Worm (Caenorhabditis elegans) whole organism, L4 larva: ENCODE measurements around the gene Y54G2A.45.

Experiments used
- D1046.2 ChIP-seq: fragments of 200-800 bp; sonication (Bioruptor generic); IDR thresholded peaks from 2 replicates; pipeline ENCODE4 v1.3.6; 2022; ENCODE audit warnings: missing genetic modification characterization, missing compliant biosample characterization
- F10B5.3 ChIP-seq: sonication (generic microtip); optimal IDR thresholded peaks from 2 replicates; lab custom pipeline; 2016; ENCODE audit warnings: mild to moderate bottlenecking, missing genetic modification characterization, missing compliant biosample characterization
- F26F4.8 ChIP-seq: fragments of 200-800 bp; sonication (Bioruptor generic); conservative IDR thresholded peaks from 2 replicates; pipeline ENCODE4 v1.3.6; 2022; ENCODE audit warnings: missing genetic modification characterization, missing compliant biosample characterization
- F44E2.7 ChIP-seq: fragments of 200-800 bp; sonication (Bioruptor generic); IDR thresholded peaks from 2 replicates; pipeline ENCODE4 v2.1.2; 2022; ENCODE audit warnings: missing genetic modification characterization, missing compliant biosample characterization
- F49E8.2 ChIP-seq: sonication (generic microtip); optimal IDR thresholded peaks from 2 replicates; lab custom pipeline; 2016; ENCODE audit warnings: missing compliant biosample characterization, mild to moderate bottlenecking, missing genetic modification characterization, borderline replicate concordance
- T20F7.1 ChIP-seq: fragments of 200-800 bp; sonication (Bioruptor generic); optimal IDR thresholded peaks from 2 replicates; lab custom pipeline; 2018; ENCODE audit warnings: mild to moderate bottlenecking, missing genetic modification characterization, missing compliant biosample characterization
- Y105C5A.15 ChIP-seq: fragments of 200-800 bp; sonication (Bioruptor generic); IDR thresholded peaks from 2 replicates; pipeline ENCODE4 v1.3.6; 2022; ENCODE audit warnings: missing genetic modification characterization, missing compliant biosample characterization
- Y48G9A.11 ChIP-seq: fragments of 200-800 bp; sonication (Bioruptor generic); IDR thresholded peaks from 2 replicates; pipeline ENCODE4 v1.3.6; 2022; ENCODE audit warnings: missing genetic modification reagents, missing genetic modification characterization, missing compliant biosample characterization
- Y5F2A.4 ChIP-seq: fragments of 200-800 bp; sonication (Bioruptor generic); optimal IDR thresholded peaks from 2 replicates; lab custom pipeline; 2018; ENCODE audit warnings: mild to moderate bottlenecking, missing genetic modification characterization, missing compliant biosample characterization
- ZK546.5 ChIP-seq, 2 experiments: sonication (generic microtip); optimal IDR thresholded peaks; 2 replicates each; lab custom pipeline; 2017; ENCODE audit warnings: missing biosample characterization in 2 of 2, missing genetic modification characterization in 2 of 2
- aha-1 ChIP-seq: fragments of 150-350 bp; peaks from one replicate; lab custom pipeline; 2014; ENCODE audit warnings: missing biosample characterization, missing genetic modification characterization
- ama-1 ChIP-seq: fragments of 150-350 bp; optimal IDR thresholded peaks from 2 replicates; lab custom pipeline; 2014; ENCODE audit warnings: inconsistent platforms, mixed read lengths
- arid-1 ChIP-seq: fragments of 200-800 bp; sonication (Bioruptor generic); conservative IDR thresholded peaks from 2 replicates; pipeline ENCODE4 v1.3.6; 2022; ENCODE audit warnings: missing genetic modification reagents, missing genetic modification characterization, missing compliant biosample characterization
- ceh-28 ChIP-seq: fragments of 150-350 bp; optimal IDR thresholded peaks from 2 replicates; lab custom pipeline; 2014; ENCODE audit warnings: missing biosample characterization, missing genetic modification reagents, missing genetic modification characterization
- ceh-32 ChIP-seq: sonication (generic microtip); optimal IDR thresholded peaks from 2 replicates; lab custom pipeline; 2016; ENCODE audit warnings: mild to moderate bottlenecking, missing genetic modification characterization, missing compliant biosample characterization; ENCODE audit not compliant: poor library complexity
- ceh-62 ChIP-seq: sonication (generic microtip); optimal IDR thresholded peaks from 2 replicates; lab custom pipeline; 2017; ENCODE audit warnings: missing biosample characterization, missing genetic modification characterization
- ceh-82 ChIP-seq: sonication (generic microtip); optimal IDR thresholded peaks from 2 replicates; lab custom pipeline; 2017; ENCODE audit warnings: missing biosample characterization, missing genetic modification characterization
- ces-1 ChIP-seq: fragments of 150-350 bp; sonication (generic microtip); optimal IDR thresholded peaks from 4 replicates; lab custom pipeline; 2014; ENCODE audit warnings: missing biosample characterization, missing genetic modification reagents, missing genetic modification characterization
- daf-19 ChIP-seq: fragments of 200-800 bp; sonication (Bioruptor generic); conservative IDR thresholded peaks from 2 replicates; pipeline ENCODE4 v1.3.6; 2022; ENCODE audit warnings: missing genetic modification characterization, missing compliant biosample characterization
- dmd-6 ChIP-seq: fragments of 200-800 bp; sonication (Bioruptor generic); IDR thresholded peaks from 2 replicates; pipeline ENCODE4 v1.3.6; 2022; ENCODE audit warnings: missing genetic modification reagents, missing genetic modification characterization, missing compliant biosample characterization
- dmd-8 ChIP-seq: fragments of 200-800 bp; sonication (Bioruptor generic); IDR thresholded peaks from 2 replicates; pipeline ENCODE4 v1.3.6; 2022; ENCODE audit warnings: missing genetic modification characterization, missing compliant biosample characterization
- dpl-1 ChIP-seq: fragments of 150-350 bp; optimal IDR thresholded peaks from 2 replicates; lab custom pipeline; 2014; ENCODE audit warnings: missing biosample characterization, missing genetic modification reagents, missing genetic modification characterization
- egl-27 ChIP-seq: sonication (generic microtip); optimal IDR thresholded peaks from 3 replicates; lab custom pipeline; 2017; ENCODE audit warnings: missing biosample characterization, missing genetic modification reagents, missing genetic modification characterization
- fkh-10 ChIP-seq: fragments of 150-350 bp; optimal IDR thresholded peaks from 2 replicates; lab custom pipeline; 2014; ENCODE audit warnings: missing biosample characterization, missing genetic modification reagents, missing genetic modification characterization
- fos-1 ChIP-seq: fragments of 150-350 bp; optimal IDR thresholded peaks from 2 replicates; lab custom pipeline; 2014; ENCODE audit warnings: missing biosample characterization, missing genetic modification characterization
- jun-1 ChIP-seq: fragments of 150-350 bp; optimal IDR thresholded peaks from 2 replicates; lab custom pipeline; 2014; ENCODE audit warnings: missing biosample characterization, missing genetic modification reagents, missing genetic modification characterization
- lin-1 ChIP-seq: fragments of 200-800 bp; sonication (Bioruptor generic); IDR thresholded peaks from 2 replicates; pipeline ENCODE4 v1.3.6; 2022; ENCODE audit warnings: missing genetic modification reagents, missing genetic modification characterization, missing compliant biosample characterization
- lin-13 ChIP-seq: fragments of 150-350 bp; optimal IDR thresholded peaks from 2 replicates; lab custom pipeline; 2014; ENCODE audit warnings: missing biosample characterization, missing genetic modification reagents, missing genetic modification characterization
- lin-38 ChIP-seq: fragments of 200-800 bp; sonication (Bioruptor generic); IDR thresholded peaks from 2 replicates; pipeline ENCODE4 v1.3.6; 2022; ENCODE audit warnings: missing genetic modification reagents, missing genetic modification characterization, missing compliant biosample characterization
- lin-39 ChIP-seq: fragments of 150-350 bp; optimal IDR thresholded peaks from 2 replicates; lab custom pipeline; 2014; ENCODE audit warnings: missing biosample characterization, missing genetic modification reagents, missing genetic modification characterization
- lir-3 ChIP-seq: sonication (generic microtip); optimal IDR thresholded peaks from 2 replicates; lab custom pipeline; 2016; ENCODE audit warnings: mild to moderate bottlenecking, missing genetic modification characterization, missing compliant biosample characterization
- lsy-2 ChIP-seq, 2 experiments: fragments of 150-350 bp in 1 of 2; sonication (generic microtip) in 1 of 2; optimal IDR thresholded peaks; 2 replicates each; lab custom pipeline; 2014 to 2017; ENCODE audit warnings: missing biosample characterization in 2 of 2, missing genetic modification characterization in 2 of 2
- mep-1 ChIP-seq: fragments of 150-350 bp; sonication (generic microtip); optimal IDR thresholded peaks from 3 replicates; lab custom pipeline; 2014; ENCODE audit warnings: missing biosample characterization, missing genetic modification characterization
- mes-2 ChIP-seq: sonication (generic microtip); optimal IDR thresholded peaks from 2 replicates; lab custom pipeline; 2016; ENCODE audit warnings: missing genotype, mild to moderate bottlenecking, missing genetic modification characterization, missing compliant biosample characterization; ENCODE audit not compliant: poor library complexity, severe bottlenecking
- mxl-2 ChIP-seq: fragments of 200-800 bp; sonication (Bioruptor generic); conservative IDR thresholded peaks from 2 replicates; pipeline ENCODE4 v1.3.6; 2022; ENCODE audit warnings: missing genetic modification reagents, missing genetic modification characterization, missing compliant biosample characterization
- mxl-3 ChIP-seq: fragments of 200-800 bp; sonication (Bioruptor generic); optimal IDR thresholded peaks from 2 replicates; lab custom pipeline; 2018; ENCODE audit warnings: mild to moderate bottlenecking, missing genetic modification characterization, missing compliant biosample characterization
- nhr-102 ChIP-seq: sonication (generic microtip); optimal IDR thresholded peaks from 2 replicates; lab custom pipeline; 2016; ENCODE audit warnings: mild to moderate bottlenecking, missing genetic modification characterization, moderate library complexity, missing compliant biosample characterization
- nhr-28 ChIP-seq: fragments of 150-350 bp; optimal IDR thresholded peaks from 2 replicates; lab custom pipeline; 2014; ENCODE audit warnings: missing biosample characterization, missing genetic modification characterization
- nhr-42 ChIP-seq: fragments of 200-800 bp; sonication (Bioruptor generic); IDR thresholded peaks from 2 replicates; pipeline ENCODE4 v1.3.6; 2022; ENCODE audit warnings: missing genetic modification characterization, missing compliant biosample characterization
- nhr-48 ChIP-seq: sonication (generic microtip); optimal IDR thresholded peaks from 2 replicates; lab custom pipeline; 2016; ENCODE audit warnings: mild to moderate bottlenecking, missing genetic modification characterization, missing compliant biosample characterization
- nhr-6 ChIP-seq: fragments of 150-350 bp; optimal IDR thresholded peaks from 2 replicates; lab custom pipeline; 2014; ENCODE audit warnings: missing biosample characterization, missing genetic modification characterization
- pqm-1 ChIP-seq: sonication (generic microtip); optimal IDR thresholded peaks from 2 replicates; lab custom pipeline; 2017; ENCODE audit warnings: missing biosample characterization, missing genetic modification characterization
- rbr-2 ChIP-seq: sonication (generic microtip); optimal IDR thresholded peaks from 2 replicates; lab custom pipeline; 2016; ENCODE audit warnings: missing genotype, missing genetic modification characterization, missing compliant biosample characterization
- sdz-12 ChIP-seq: fragments of 200-800 bp; sonication (Bioruptor generic); optimal IDR thresholded peaks from 2 replicates; lab custom pipeline; 2018; ENCODE audit warnings: mild to moderate bottlenecking, missing genetic modification characterization, missing compliant biosample characterization
- snpc-1.2 ChIP-seq: fragments of 200-800 bp; sonication (Bioruptor generic); IDR thresholded peaks from 2 replicates; pipeline ENCODE4 v1.3.6; 2022; ENCODE audit warnings: missing genetic modification reagents, missing genetic modification characterization, missing compliant biosample characterization
- snpc-4 ChIP-seq: fragments of 150-350 bp; optimal IDR thresholded peaks from 2 replicates; lab custom pipeline; 2014; ENCODE audit warnings: missing biosample characterization, missing genetic modification characterization
- spr-3 ChIP-seq: fragments of 200-800 bp; sonication (Bioruptor generic); optimal IDR thresholded peaks from 2 replicates; lab custom pipeline; 2018; ENCODE audit warnings: mild to moderate bottlenecking, missing genetic modification characterization, missing compliant biosample characterization
- tra-1 ChIP-seq: fragments of 200-800 bp; sonication (Bioruptor generic); IDR thresholded peaks from 2 replicates; pipeline ENCODE4 v1.3.6; 2022; ENCODE audit warnings: missing genetic modification reagents, missing genetic modification characterization, missing compliant biosample characterization
- unc-130 ChIP-seq: sonication (generic microtip); optimal IDR thresholded peaks from 2 replicates; lab custom pipeline; 2016; ENCODE audit warnings: missing genetic modification reagents, missing genetic modification characterization, missing compliant biosample characterization
- zfp-2 ChIP-seq: sonication (generic microtip); optimal IDR thresholded peaks from 2 replicates; lab custom pipeline; 2016; ENCODE audit warnings: mild to moderate bottlenecking, missing genetic modification characterization, missing compliant biosample characterization
- zip-2 ChIP-seq: fragments of 150-350 bp; optimal IDR thresholded peaks from 2 replicates; lab custom pipeline; 2014; ENCODE audit warnings: missing biosample characterization, missing genetic modification characterization

Y54G2A.45 gene

DNA sequence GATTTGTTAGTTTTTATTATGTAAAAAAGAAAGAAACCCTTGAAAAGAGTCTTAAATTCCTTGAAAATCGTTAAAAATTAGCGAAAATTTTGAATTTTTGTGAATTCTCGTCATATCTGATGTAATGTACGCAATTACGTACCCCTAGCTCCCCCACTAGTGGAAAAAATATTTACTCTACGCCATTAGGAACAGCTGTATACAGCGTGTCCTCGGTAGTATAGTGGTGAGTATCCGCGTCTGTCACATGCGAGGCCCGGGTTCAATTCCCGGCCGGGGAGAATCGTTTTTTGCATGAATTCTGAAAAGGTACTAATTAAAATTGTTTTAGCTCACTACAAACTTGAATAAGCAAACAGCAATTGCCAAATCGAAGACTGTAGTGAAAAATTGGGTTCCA, 5.8 kb upstream of the Y54G2A.45 start:
- TF ChIP-seq F26F4.8 (no peak), lin-38 (GFP tag; lab: Robert Waterston, UW) (peak; percentile 36; the same call in 1 of the 2 replicates), aha-1 (tag; lab: Kevin White, UChicago) (peak; percentile 49)
- TF ChIP-seq, all 104 proteins: peak for 2

ce11 chrIV:2801004-2801403, 4.7 kb upstream of the Y54G2A.45 start:
- TF ChIP-seq jun-1 (tag; lab: Kevin White, UChicago): no peak
- TF ChIP-seq tra-1 (GFP tag; lab: Robert Waterston, UW): peak; percentile 28; the same call in 1 of the 2 replicates
- peak; percentile 89 for TF ChIP-seq F26F4.8
- TF ChIP-seq D1046.2 (GFP tag; lab: Robert Waterston, UW): no peak
- TF ChIP-seq Y105C5A.15 (GFP tag; lab: Robert Waterston, UW): no peak
- TF ChIP-seq mxl-2: no peak
- no peak for TF ChIP-seq spr-3
- peak; percentile 17 for TF ChIP-seq mxl-3 (GFP tag; lab: Kevin White, UChicago)
- TF ChIP-seq ama-1 (lab: Kevin White, UChicago): no peak
- TF ChIP-seq fkh-10 (GFP tag; lab: Kevin White, UChicago): no peak
- no peak for TF ChIP-seq daf-19 (GFP tag; lab: Robert Waterston, UW)
- no peak for TF ChIP-seq lin-39 (tag; lab: Kevin White, UChicago)
- TF ChIP-seq nhr-28 (tag; lab: Kevin White, UChicago): no peak
- TF ChIP-seq lsy-2 (tag; optimal IDR thresholded peaks at IDR 0.05; lab: Kevin White, UChicago): peak in 1 of 2 experiments; percentile 24
- TF ChIP-seq nhr-102 (tag; lab: Kevin White, UChicago): no peak
- no peak for TF ChIP-seq egl-27
- TF ChIP-seq lir-3 (tag; lab: Kevin White, UChicago): no peak
- peak; percentile 20 for TF ChIP-seq Y5F2A.4 (GFP tag; lab: Kevin White, UChicago)
- 0 out of 2 replicates have a peak, but pooled peaks have one; percentile 46 for TF ChIP-seq lin-1 (GFP tag; lab: Robert Waterston, UW)
- TF ChIP-seq ceh-28 (tag; lab: Kevin White, UChicago): no peak
- no peak for TF ChIP-seq ceh-32 (tag; lab: Kevin White, UChicago)
- no peak for TF ChIP-seq T20F7.1 (GFP tag; lab: Kevin White, UChicago)
- TF ChIP-seq zfp-2 (tag; lab: Kevin White, UChicago): no peak
- peak; percentile 22 for TF ChIP-seq dpl-1 (GFP tag; lab: Kevin White, UChicago)
- no peak for TF ChIP-seq pqm-1 (tag; lab: Kevin White, UChicago)
- peak; percentile 61 for TF ChIP-seq mes-2
- TF ChIP-seq F44E2.7 (GFP tag; lab: Robert Waterston, UW): peak; percentile 68; the same call in 1 of the 2 replicates
- TF ChIP-seq snpc-4: no peak
- peak; percentile 75 for TF ChIP-seq dmd-8 (GFP tag; lab: Robert Waterston, UW)
- no peak for TF ChIP-seq ceh-62
- TF ChIP-seq unc-130 (GFP tag; lab: Kevin White, UChicago): no peak
- no peak for TF ChIP-seq fos-1
- no peak for TF ChIP-seq ceh-82 (tag; lab: Kevin White, UChicago)
- no peak for TF ChIP-seq nhr-42
- TF ChIP-seq arid-1 (GFP tag; lab: Robert Waterston, UW): peak; percentile 69
- no peak for TF ChIP-seq F10B5.3 (tag; lab: Kevin White, UChicago)
- TF ChIP-seq ZK546.5 (tag; optimal IDR thresholded peaks at IDR 0.05; lab: Kevin White, UChicago): no peak
- no peak for TF ChIP-seq nhr-6 (tag; lab: Kevin White, UChicago)
- TF ChIP-seq dmd-6: peak; percentile 36; the same call in 1 of the 2 replicates
- no peak for TF ChIP-seq zip-2 (tag; lab: Kevin White, UChicago)
- no peak for TF ChIP-seq ces-1 (GFP tag; lab: Kevin White, UChicago)
- TF ChIP-seq nhr-48: no peak
- TF ChIP-seq sdz-12: no peak
- TF ChIP-seq snpc-1.2 (GFP tag; lab: Robert Waterston, UW): peak; percentile 55
- TF ChIP-seq rbr-2 (tag; lab: Kevin White, UChicago): no peak
- TF ChIP-seq Y48G9A.11: peak; percentile 65
- TF ChIP-seq F49E8.2 (tag; lab: Kevin White, UChicago): peak; percentile 23
- TF ChIP-seq mep-1 (tag; lab: Kevin White, UChicago): peak; percentile 55
- peak; percentile 70 for TF ChIP-seq lin-13 (GFP tag; lab: Kevin White, UChicago)
